Fruit fly (Drosophila melanogaster) whole organism, embryonic: ENCODE results near the gene dlg1.
A peak's percentile ranks its signal among the peaks of the same experiment; 100 is the strongest.

ENCODE experiments used
- B-H1 ChIP-seq: fragments of 200-800 bp; sonication (Bioruptor generic); IDR thresholded peaks from 3 replicates; pipeline ENCODE4 v1.3.6; 2022; ENCODE audit warnings: missing biosample characterization, missing genetic modification characterization
- CG10274 ChIP-seq: fragments of 200-800 bp; sonication (Bioruptor generic); optimal IDR thresholded peaks from 3 replicates; lab custom pipeline; 2017; ENCODE audit warnings: missing biosample characterization, mild to moderate bottlenecking, missing genetic modification characterization
- CG11398 ChIP-seq: fragments of 200-800 bp; sonication (Bioruptor generic); optimal IDR thresholded peaks from 2 replicates; lab custom pipeline; 2016; ENCODE audit warnings: missing biosample characterization, missing genetic modification characterization
- CG11504 ChIP-seq: fragments of 200-800 bp; sonication (Bioruptor generic); optimal IDR thresholded peaks from 3 replicates; lab custom pipeline; 2019; ENCODE audit warnings: missing biosample characterization, mild to moderate bottlenecking, missing genetic modification characterization, moderate library complexity
- CG12391 ChIP-seq: fragments of 200-800 bp; sonication (Bioruptor generic); optimal IDR thresholded peaks from 3 replicates; lab custom pipeline; 2018; ENCODE audit warnings: missing biosample characterization, mild to moderate bottlenecking, missing genetic modification characterization, moderate library complexity
- CG12659 ChIP-seq: fragments of 200-800 bp; sonication (Bioruptor generic); optimal IDR thresholded peaks from 3 replicates; lab custom pipeline; 2017; ENCODE audit warnings: mild to moderate bottlenecking, missing biosample characterization, missing genetic modification reagents, missing genetic modification characterization
- CG12769 ChIP-seq: fragments of 200-800 bp; sonication (Bioruptor generic); optimal IDR thresholded peaks from 2 replicates; lab custom pipeline; 2019; ENCODE audit warnings: missing biosample characterization, mild to moderate bottlenecking, missing genetic modification characterization, moderate library complexity
- CG15011 ChIP-seq: fragments of 200-800 bp; sonication (Bioruptor generic); optimal IDR thresholded peaks from 3 replicates; lab custom pipeline; 2018; ENCODE audit warnings: missing biosample characterization, mild to moderate bottlenecking, missing genetic modification characterization
- CG15073 ChIP-seq: fragments of 200-800 bp; sonication (Bioruptor generic); optimal IDR thresholded peaks from 2 replicates; lab custom pipeline; 2016; ENCODE audit warnings: missing biosample characterization, missing genetic modification characterization
- CG4707 ChIP-seq: fragments of 200-800 bp; sonication (Bioruptor generic); optimal IDR thresholded peaks from 2 replicates; lab custom pipeline; 2018; ENCODE audit warnings: missing biosample characterization, mild to moderate bottlenecking, missing genetic modification characterization, moderate library complexity
- CG6683 ChIP-seq: fragments of 200-800 bp; sonication (Bioruptor generic); optimal IDR thresholded peaks from 2 replicates; lab custom pipeline; 2017; ENCODE audit warnings: missing biosample characterization, mild to moderate bottlenecking, missing genetic modification characterization, missing genetic modification reagents
- CG6813 ChIP-seq: fragments of 200-800 bp; sonication (Bioruptor generic); optimal IDR thresholded peaks from 2 replicates; lab custom pipeline; 2017; ENCODE audit warnings: missing biosample characterization, missing genetic modification characterization, mild to moderate bottlenecking, moderate library complexity, missing genetic modification reagents
- CG8388 ChIP-seq: fragments of 200-800 bp; sonication (Bioruptor generic); optimal IDR thresholded peaks from 2 replicates; lab custom pipeline; 2019; ENCODE audit warnings: missing biosample characterization, mild to moderate bottlenecking, missing genetic modification characterization, moderate library complexity
- CG8924 ChIP-seq: fragments of 200-800 bp; optimal IDR thresholded peaks from 3 replicates; lab custom pipeline; 2019; ENCODE audit warnings: missing biosample characterization, mild to moderate bottlenecking, missing genetic modification characterization, moderate library complexity
- CG9727 ChIP-seq: fragments of 200-800 bp; sonication (Bioruptor generic); optimal IDR thresholded peaks from 3 replicates; lab custom pipeline; 2017; ENCODE audit warnings: missing biosample characterization, mild to moderate bottlenecking, missing genetic modification characterization
- Eip74EF ChIP-seq, 2 experiments: fragments of 200-800 bp in 1 of 2; fragments of >200 bp in 1 of 2; sonication (Bioruptor generic) in 1 of 2; optimal IDR thresholded peaks; 2 replicates each; lab custom pipeline; 2017 to 2019; ENCODE audit warnings: missing biosample characterization in 2 of 2, missing genetic modification characterization in 2 of 2, mild to moderate bottlenecking in 1 of 2, moderate library complexity in 1 of 2
- HmgD ChIP-seq: fragments of 200-800 bp; sonication (Bioruptor generic); optimal IDR thresholded peaks from 3 replicates; lab custom pipeline; 2016; ENCODE audit warnings: missing biosample characterization, missing genetic modification characterization
- Lim3 ChIP-seq: fragments of 200-800 bp; sonication (Bioruptor generic); IDR thresholded peaks from 2 replicates; pipeline ENCODE4 v1.3.6; 2022; ENCODE audit warnings: missing biosample characterization, missing genetic modification characterization
- NC2α ChIP-seq: fragments of 200-800 bp; sonication (Bioruptor generic); optimal IDR thresholded peaks from 2 replicates; lab custom pipeline; 2016; ENCODE audit warnings: missing biosample characterization, missing genetic modification characterization
- Neu2 ChIP-seq: fragments of 200-800 bp; sonication (Bioruptor generic); optimal IDR thresholded peaks from 3 replicates; lab custom pipeline; 2016; ENCODE audit warnings: missing biosample characterization, missing genetic modification characterization, borderline replicate concordance
- NfI ChIP-seq: fragments of 200-800 bp; sonication (Bioruptor generic); optimal IDR thresholded peaks from 3 replicates; lab custom pipeline; 2018; ENCODE audit warnings: missing biosample characterization, mild to moderate bottlenecking, missing genetic modification characterization, moderate library complexity
- Optix ChIP-seq: fragments of 200-800 bp; sonication (Bioruptor generic); IDR thresholded peaks from 3 replicates; pipeline ENCODE4 v1.3.6; 2022; ENCODE audit warnings: missing biosample characterization, missing genetic modification characterization
- Sin3A ChIP-seq: fragments of >200 bp; optimal IDR thresholded peaks from 2 replicates; lab custom pipeline; 2018
- Sry-β ChIP-seq: fragments of 200-800 bp; sonication (Bioruptor generic); optimal IDR thresholded peaks from 2 replicates; lab custom pipeline; 2018; ENCODE audit warnings: missing biosample characterization, mild to moderate bottlenecking, missing genetic modification characterization, moderate library complexity
- Tbp ChIP-seq: fragments of >200 bp; optimal IDR thresholded peaks from 2 replicates; lab custom pipeline; 2018; ENCODE audit warnings: missing biosample characterization, missing genetic modification characterization
- ab ChIP-seq: fragments of 200-800 bp; sonication (Bioruptor generic); optimal IDR thresholded peaks from 2 replicates; lab custom pipeline; 2016; ENCODE audit warnings: missing biosample characterization, missing genetic modification characterization
- ash1 ChIP-seq: fragments of 200-800 bp; sonication (Bioruptor generic); optimal IDR thresholded peaks from 2 replicates; lab custom pipeline; 2018; ENCODE audit warnings: missing biosample characterization, mild to moderate bottlenecking, missing genetic modification characterization
- az2 ChIP-seq: fragments of 200-800 bp; sonication (Bioruptor generic); optimal IDR thresholded peaks from 3 replicates; lab custom pipeline; 2016; ENCODE audit warnings: missing biosample characterization, missing genetic modification characterization
- bbx ChIP-seq: fragments of 200-800 bp; sonication (Bioruptor generic); IDR thresholded peaks from 2 replicates; pipeline ENCODE4 v1.3.6; 2022; ENCODE audit warnings: missing biosample characterization, missing genetic modification characterization; ENCODE audit not compliant: partially characterized antibody
- bsh ChIP-seq, 2 experiments: fragments of 200-800 bp; sonication (Bioruptor generic); optimal IDR thresholded peaks; 2 replicates each; lab custom pipeline; 2017 to 2018; ENCODE audit warnings: mild to moderate bottlenecking in 2 of 2, missing biosample characterization in 2 of 2, missing genetic modification characterization in 2 of 2, moderate library complexity in 1 of 2
- cad ChIP-seq: fragments of >200 bp; optimal IDR thresholded peaks from 2 replicates; lab custom pipeline; 2017; ENCODE audit warnings: missing biosample characterization, missing genetic modification characterization
- cas ChIP-seq: fragments of 200-800 bp; sonication (Bioruptor generic); IDR thresholded peaks from 2 replicates; pipeline ENCODE4 v1.3.6; 2022; ENCODE audit warnings: missing biosample characterization, missing genetic modification characterization
- corto ChIP-seq: fragments of 200-800 bp; sonication (Bioruptor generic); optimal IDR thresholded peaks from 2 replicates; lab custom pipeline; 2016; ENCODE audit warnings: missing biosample characterization, mild to moderate bottlenecking, missing genetic modification characterization, moderate library complexity
- crol ChIP-seq: fragments of 200-800 bp; sonication (Bioruptor generic); IDR thresholded peaks from 2 replicates; pipeline ENCODE4 v1.3.6; 2022; ENCODE audit warnings: missing biosample characterization, missing genetic modification characterization
- crp ChIP-seq, 2 experiments: fragments of 200-800 bp; sonication (Bioruptor generic); optimal IDR thresholded peaks; 2 replicates in 1 of 2; 3 replicates in 1 of 2; lab custom pipeline; 2017; ENCODE audit warnings: missing biosample characterization in 2 of 2, missing genetic modification characterization in 2 of 2, mild to moderate bottlenecking in 1 of 2, moderate library complexity in 1 of 2
- ewg ChIP-seq: fragments of 200-800 bp; sonication (Bioruptor generic); optimal IDR thresholded peaks from 3 replicates; lab custom pipeline; 2017; ENCODE audit warnings: mild to moderate bottlenecking, missing biosample characterization, missing genetic modification reagents, missing genetic modification characterization
- fd102C ChIP-seq: fragments of 200-800 bp; sonication (Bioruptor generic); optimal IDR thresholded peaks from 2 replicates; lab custom pipeline; 2018; ENCODE audit warnings: missing biosample characterization, mild to moderate bottlenecking, missing genetic modification characterization, moderate library complexity
- fru ChIP-seq: fragments of >200 bp; optimal IDR thresholded peaks from 2 replicates; lab custom pipeline; 2017
- ftz-f1 ChIP-seq: fragments of 200-800 bp; sonication (Bioruptor generic); optimal IDR thresholded peaks from 2 replicates; lab custom pipeline; 2016; ENCODE audit warnings: missing biosample characterization, missing genetic modification characterization
- grn ChIP-seq: fragments of 200-800 bp; sonication (Bioruptor generic); optimal IDR thresholded peaks from 3 replicates; lab custom pipeline; 2017; ENCODE audit warnings: missing biosample characterization, missing genetic modification characterization
- onecut ChIP-seq: fragments of 200-800 bp; sonication (Bioruptor generic); IDR thresholded peaks from 2 replicates; pipeline ENCODE4 v1.3.6; 2022; ENCODE audit warnings: missing biosample characterization, missing genetic modification characterization
- pita ChIP-seq: fragments of 200-800 bp; sonication (Bioruptor generic); optimal IDR thresholded peaks from 2 replicates; lab custom pipeline; 2017; ENCODE audit warnings: missing biosample characterization, mild to moderate bottlenecking, missing genetic modification characterization
- pros ChIP-seq: fragments of 200-800 bp; sonication (Bioruptor generic); optimal IDR thresholded peaks from 3 replicates; lab custom pipeline; 2019; ENCODE audit warnings: missing biosample characterization, mild to moderate bottlenecking, missing genetic modification characterization, moderate library complexity
- run ChIP-seq: fragments of 200-800 bp; sonication (Bioruptor generic); optimal IDR thresholded peaks from 3 replicates; lab custom pipeline; 2018; ENCODE audit warnings: missing biosample characterization, mild to moderate bottlenecking, missing genetic modification characterization
- seq ChIP-seq: fragments of 200-800 bp; sonication (Bioruptor generic); IDR thresholded peaks from 2 replicates; pipeline ENCODE4 v1.3.6; 2022; ENCODE audit warnings: missing biosample characterization, missing genetic modification characterization
- sim ChIP-seq: fragments of 200-800 bp; sonication (Bioruptor generic); IDR thresholded peaks from 2 replicates; pipeline ENCODE4 v1.3.6; 2022; ENCODE audit warnings: missing biosample characterization, missing genetic modification characterization
- ssp ChIP-seq: fragments of 200-800 bp; sonication (Bioruptor generic); IDR thresholded peaks from 2 replicates; pipeline ENCODE4 v1.3.6; 2022; ENCODE audit warnings: missing biosample characterization, missing genetic modification characterization
- sug ChIP-seq: fragments of 200-800 bp; optimal IDR thresholded peaks from 2 replicates; lab custom pipeline; 2019; ENCODE audit warnings: missing biosample characterization, mild to moderate bottlenecking, missing genetic modification characterization, moderate library complexity
- tgo ChIP-seq: fragments of 200-800 bp; sonication (Bioruptor generic); IDR thresholded peaks from 3 replicates; pipeline ENCODE4 v1.3.6; 2022; ENCODE audit warnings: missing biosample characterization, missing genetic modification characterization
- vnd ChIP-seq: fragments of 200-800 bp; sonication (Bioruptor generic); IDR thresholded peaks from 3 replicates; pipeline ENCODE4 v1.3.6; 2022; ENCODE audit warnings: missing biosample characterization, missing genetic modification characterization; ENCODE audit not compliant: partially characterized antibody
- vvl ChIP-seq: fragments of 200-800 bp; sonication (Bioruptor generic); IDR thresholded peaks from 2 replicates; pipeline ENCODE4 v1.3.6; 2022; ENCODE audit warnings: missing biosample characterization, missing genetic modification characterization

dlg1 gene

dm6 chrX:11325175-11325768 lies 44.2 kb upstream of the dlg1 start, which contains the start of gene Gapvd1 (continued):
- TF ChIP-seq ab (GFP tag; lab: Kevin White, UChicago) = no peak
- TF ChIP-seq vvl = peak; percentile 33; the same call in 1 of the 2 replicates
- no peak for TF ChIP-seq sim
- TF ChIP-seq CG15073 = no peak
- TF ChIP-seq CG11398 (GFP tag; lab: Kevin White, UChicago) = no peak
- TF ChIP-seq Tbp (GFP tag; lab: Kevin White, UChicago) = no peak
- TF ChIP-seq ftz-f1 = no peak
- TF ChIP-seq vnd (GFP tag; lab: Robert Waterston, UW) = peak; percentile 79
- no peak for TF ChIP-seq NfI (GFP tag; lab: Kevin White, UChicago)
- TF ChIP-seq B-H1 (GFP tag; lab: Robert Waterston, UW) = no peak
- no peak for TF ChIP-seq Neu2 (GFP tag; lab: Kevin White, UChicago)
- TF ChIP-seq Lim3 (GFP tag; lab: Robert Waterston, UW) = no peak
- peak; percentile 91 for TF ChIP-seq bbx (GFP tag; lab: Robert Waterston, UW)
- no peak for TF ChIP-seq pita (GFP tag; lab: Kevin White, UChicago)
- TF ChIP-seq pros (GFP tag; lab: Kevin White, UChicago) = no peak
- TF ChIP-seq NC2α (GFP tag; lab: Kevin White, UChicago) = no peak
- no peak for TF ChIP-seq CG6813 (GFP tag; lab: Kevin White, UChicago)
- no peak for TF ChIP-seq bsh (GFP tag; optimal IDR thresholded peaks at IDR 0.05; lab: Kevin White, UChicago)
- TF ChIP-seq grn (GFP tag; lab: Kevin White, UChicago) = no peak
- TF ChIP-seq CG4707 (GFP tag; lab: Kevin White, UChicago) = no peak
- 0 out of 3 replicates have a peak, but pooled peaks have one; percentile 14 for TF ChIP-seq tgo (GFP tag; lab: Robert Waterston, UW)
- no peak for TF ChIP-seq run (tag; lab: Kevin White, UChicago)
- TF ChIP-seq az2 = no peak
- TF ChIP-seq cas (GFP tag; lab: Robert Waterston, UW) = no peak
- TF ChIP-seq HmgD (GFP tag; lab: Kevin White, UChicago) = peak; percentile 65
- peak; percentile 34 for TF ChIP-seq CG12769 (tag; lab: Kevin White, UChicago)
- no peak for TF ChIP-seq fru (lab: Kevin White, UChicago)
- TF ChIP-seq CG6683 = no peak
- no peak for TF ChIP-seq CG15011 (GFP tag; lab: Kevin White, UChicago)
- no peak for TF ChIP-seq ssp (GFP tag; lab: Robert Waterston, UW)
- TF ChIP-seq Optix (GFP tag; lab: Robert Waterston, UW) = no peak
- TF ChIP-seq CG12391 (tag; lab: Kevin White, UChicago) = peak; percentile 9
- TF ChIP-seq Sry-β (GFP tag; lab: Kevin White, UChicago) = no peak
- TF ChIP-seq CG11504 (tag; lab: Kevin White, UChicago) = no peak
- TF ChIP-seq CG12659 (GFP tag; lab: Kevin White, UChicago) = peak; percentile 35
- no peak for TF ChIP-seq onecut (GFP tag; lab: Robert Waterston, UW)
- no peak for TF ChIP-seq crol (GFP tag; lab: Robert Waterston, UW)
- no peak for TF ChIP-seq ash1 (GFP tag; lab: Kevin White, UChicago)
- peak; percentile 37 for TF ChIP-seq Sin3A (lab: Kevin White, UChicago)
- peak; percentile 7 for TF ChIP-seq ewg (GFP tag; lab: Kevin White, UChicago)
- no peak for TF ChIP-seq corto (GFP tag; lab: Kevin White, UChicago)
- TF ChIP-seq CG10274 (GFP tag; lab: Kevin White, UChicago) = no peak
- peak in 1 of 2 experiments; percentile 88 for TF ChIP-seq crp (GFP tag; optimal IDR thresholded peaks at IDR 0.05; lab: Kevin White, UChicago)
- TF ChIP-seq fd102C (GFP tag; lab: Kevin White, UChicago) = no peak
- peak; percentile 3 for TF ChIP-seq sug (tag; lab: Kevin White, UChicago)
- no peak for TF ChIP-seq CG9727 (GFP tag; lab: Kevin White, UChicago)
- TF ChIP-seq cad = no peak
- TF ChIP-seq Eip74EF (GFP tag; optimal IDR thresholded peaks at IDR 0.05; lab: Kevin White, UChicago) = no peak
- TF ChIP-seq seq = no peak
- peak; percentile 47 for TF ChIP-seq CG8924
- no peak for TF ChIP-seq CG8388 (GFP tag; lab: Kevin White, UChicago)
